Worm (Caenorhabditis elegans) whole organism, L2 larva: ENCODE data around the gene sru-27.

ENCODE experiments used
- egl-27 ChIP-seq: sonication (generic microtip); optimal IDR thresholded peaks from 3 replicates; lab custom pipeline; 2017; ENCODE audit warnings: missing biosample characterization, missing genetic modification reagents, missing genetic modification characterization
- nhr-237 ChIP-seq: fragments of 150-350 bp; optimal IDR thresholded peaks from 2 replicates; lab custom pipeline; 2014; ENCODE audit warnings: missing biosample characterization, missing genetic modification characterization
- zag-1 ChIP-seq: fragments of 150-350 bp; optimal IDR thresholded peaks from 2 replicates; lab custom pipeline; 2014; ENCODE audit warnings: missing biosample characterization, missing genetic modification characterization

DNA sequence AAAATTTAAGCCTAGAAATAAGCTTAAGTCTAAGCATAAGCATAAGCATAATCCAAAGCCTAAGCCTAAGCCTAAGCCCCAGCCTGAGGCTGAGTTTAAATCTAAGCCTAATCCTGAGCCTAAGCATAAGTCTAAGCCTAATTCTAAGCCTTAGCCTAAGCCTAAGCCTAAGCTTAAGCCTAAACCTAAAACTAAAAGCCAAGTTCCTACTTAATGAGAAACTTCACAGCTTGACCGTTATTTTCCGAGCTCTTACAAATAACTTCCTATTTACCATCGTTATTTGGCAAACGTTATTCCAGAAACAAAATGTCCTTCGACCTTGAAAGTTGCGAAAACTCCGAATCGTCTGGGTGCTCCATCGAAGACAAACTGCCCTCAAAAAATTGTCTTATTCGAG, 17.5 kb upstream of the sru-27 start, which contains the start of gene C38C3.4:
- TF ChIP-seq nhr-237 (tag; lab: Kevin White, UChicago), result no peak
- no peak for TF ChIP-seq zag-1 (tag; lab: Kevin White, UChicago)
- TF ChIP-seq egl-27 (tag; lab: Kevin White, UChicago), result no peak
